Fruit fly (Drosophila melanogaster): ENCODE measurements around the gene CG3224.

CG3224 gene

DNA sequence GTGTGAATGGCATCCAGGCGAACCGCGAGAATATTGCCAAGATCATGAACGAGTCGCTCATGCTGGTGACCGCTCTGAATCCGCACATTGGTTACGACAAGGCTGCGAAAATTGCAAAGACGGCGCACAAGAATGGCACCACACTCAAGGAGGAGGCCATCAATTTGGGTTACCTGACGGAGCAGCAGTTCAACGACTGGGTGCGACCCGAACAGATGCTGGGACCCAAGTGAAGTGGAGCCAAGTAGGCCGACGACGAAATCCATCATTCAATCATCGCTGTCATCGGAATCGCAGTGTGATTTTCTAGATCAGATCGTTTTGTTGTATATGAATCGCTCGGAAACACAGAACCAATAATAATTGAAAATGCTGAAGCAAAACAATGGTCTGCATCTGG is 20.2 kb upstream of the CG3224 start, which contains the start of gene Fum2:
Gene Fum2, plus strand, starts transcription at position 301 of the 400 bp plus-strand sequence.
- TF ChIP-seq cic (GFP tag; optimal IDR thresholded peaks at IDR 0.05) (no peak), Crg-1 (GFP tag; optimal IDR thresholded peaks at IDR 0.05) (no peak), Hr96 (GFP tag; optimal IDR thresholded peaks at IDR 0.05) (no peak), Clk (GFP tag; optimal IDR thresholded peaks at IDR 0.05) (no peak), CG14711 (tag; optimal IDR thresholded peaks at IDR 0.05) (no peak), CG33017 (tag; optimal IDR thresholded peaks at IDR 0.05) (no peak), tj (GFP tag; optimal IDR thresholded peaks at IDR 0.05) (no peak), CG11617 (GFP tag; optimal IDR thresholded peaks at IDR 0.05) (no peak), CG7101 (tag; optimal IDR thresholded peaks at IDR 0.05) (no peak), cnc (optimal IDR thresholded peaks at IDR 0.05) (no peak)

DNA sequence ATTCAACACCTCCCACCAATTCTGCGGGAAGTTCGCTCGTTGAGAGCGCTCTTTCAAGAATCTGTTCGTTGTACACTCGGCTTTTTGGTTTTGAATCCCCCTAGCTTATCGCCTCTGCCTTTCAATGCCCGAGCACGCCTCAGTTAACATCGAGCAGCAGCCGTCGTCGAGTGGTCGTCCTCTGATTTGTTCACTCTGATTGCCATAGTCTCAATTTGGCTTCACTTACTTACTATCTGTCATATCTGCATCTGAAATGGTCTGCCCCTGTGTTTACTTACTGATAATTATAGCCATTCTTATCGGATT is 18.2 kb upstream of the CG3224 start:
- TF ChIP-seq CG7045 (GFP tag; optimal IDR thresholded peaks at IDR 0.05) = no peak
- TF ChIP-seq cnc (optimal IDR thresholded peaks at IDR 0.05) = no peak
- TF ChIP-seq toe (GFP tag; optimal IDR thresholded peaks at IDR 0.05) = no peak
- TF ChIP-seq Hr96 (GFP tag; optimal IDR thresholded peaks at IDR 0.05) = no peak
- no peak for TF ChIP-seq CG7101 (tag; optimal IDR thresholded peaks at IDR 0.05)
- TF ChIP-seq CG11617 (GFP tag; optimal IDR thresholded peaks at IDR 0.05) = no peak
- TF ChIP-seq ovo (GFP tag; optimal IDR thresholded peaks at IDR 0.05) = no peak
- TF ChIP-seq CG12768 (GFP tag; optimal IDR thresholded peaks at IDR 0.05) = no peak
- peak; percentile 28 for TF ChIP-seq cic (GFP tag; optimal IDR thresholded peaks at IDR 0.05)
- peak; percentile 59 for TF ChIP-seq Mnt (GFP tag; optimal IDR thresholded peaks at IDR 0.05)
- TF ChIP-seq CG5204 (GFP tag; optimal IDR thresholded peaks at IDR 0.05) = no peak
- TF ChIP-seq Crg-1 (GFP tag; optimal IDR thresholded peaks at IDR 0.05) = no peak
- TF ChIP-seq tj (GFP tag; optimal IDR thresholded peaks at IDR 0.05) = no peak
- peak; percentile 46 for TF ChIP-seq pad (GFP tag; optimal IDR thresholded peaks at IDR 0.05)
- no peak for TF ChIP-seq kay (GFP tag; ENCODE audit: borderline replicate concordance)
- TF ChIP-seq CG1620 (GFP tag; optimal IDR thresholded peaks at IDR 0.05) = no peak
- TF ChIP-seq CG33017 (tag; optimal IDR thresholded peaks at IDR 0.05) = no peak
- TF ChIP-seq CG14711 (tag; optimal IDR thresholded peaks at IDR 0.05) = no peak

DNA sequence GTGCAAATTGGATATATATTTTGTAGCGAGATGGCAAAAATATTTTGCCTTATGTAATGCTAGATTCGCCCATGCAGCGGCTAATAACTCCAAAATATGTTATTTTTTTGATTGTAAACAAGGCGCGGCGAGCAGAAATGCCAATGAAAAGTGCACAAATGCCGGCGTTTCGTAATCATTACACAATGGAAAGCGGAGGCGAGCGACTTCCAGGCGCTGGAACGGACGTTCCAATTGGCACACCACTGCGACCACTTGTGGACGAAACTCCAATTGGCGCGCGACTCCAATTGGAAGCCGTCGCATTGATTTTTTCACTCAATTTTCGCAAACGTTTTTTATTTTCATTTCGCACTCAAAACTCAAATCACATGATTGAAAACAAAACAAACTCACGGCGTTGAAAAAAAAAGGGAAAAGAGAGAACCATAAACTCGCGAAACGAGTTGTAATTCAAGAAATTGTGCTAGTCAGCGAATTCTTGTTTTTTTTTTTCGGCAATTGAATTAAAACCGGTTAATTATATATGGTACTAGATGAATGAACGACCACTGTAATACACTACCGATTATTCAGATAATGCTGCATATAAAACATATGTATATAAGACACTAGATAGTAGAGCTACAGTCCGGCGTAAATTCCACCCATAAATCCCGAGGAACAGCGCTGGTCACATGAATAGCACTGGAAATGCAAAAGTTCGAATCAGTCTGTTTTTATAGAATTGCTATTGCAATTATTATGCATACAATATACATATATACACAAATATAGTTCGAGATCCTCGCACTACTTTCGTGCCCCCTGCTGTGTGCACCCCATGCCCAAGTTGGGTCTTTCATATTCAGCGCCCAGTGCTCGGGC is 17.6 kb upstream of the CG3224 start, which contains the start of gene ND-ASHI:
Gene ND-ASHI, minus strand, starts transcription at position 484 of the 867 bp plus-strand sequence.
- TF ChIP-seq pad (GFP tag; optimal IDR thresholded peaks at IDR 0.05) (peak; percentile 89), cic (GFP tag; optimal IDR thresholded peaks at IDR 0.05) (peak; percentile 75), CG7045 (GFP tag; optimal IDR thresholded peaks at IDR 0.05) (peak; percentile 87), cnc (optimal IDR thresholded peaks at IDR 0.05) (no peak), Hr96 (GFP tag; optimal IDR thresholded peaks at IDR 0.05) (no peak), toe (GFP tag; optimal IDR thresholded peaks at IDR 0.05) (no peak), kay (GFP tag; ENCODE audit: borderline replicate concordance) (no peak), CG11617 (GFP tag; optimal IDR thresholded peaks at IDR 0.05) (peak; percentile 88), CG5204 (GFP tag; optimal IDR thresholded peaks at IDR 0.05) (no peak), CG33017 (tag; optimal IDR thresholded peaks at IDR 0.05) (peak; percentile 91), CG12768 (GFP tag; optimal IDR thresholded peaks at IDR 0.05) (peak; percentile 95), CG7101 (tag; optimal IDR thresholded peaks at IDR 0.05) (peak; percentile 95), bab1 (GFP tag; optimal IDR thresholded peaks at IDR 0.05) (peak; percentile 89), Clk (GFP tag; optimal IDR thresholded peaks at IDR 0.05) (peak; percentile 77), CG14711 (tag; optimal IDR thresholded peaks at IDR 0.05) (peak; percentile 88), Crg-1 (GFP tag; optimal IDR thresholded peaks at IDR 0.05) (peak; percentile 85), Mnt (GFP tag; optimal IDR thresholded peaks at IDR 0.05) (peak; percentile 79), CG1620 (GFP tag; optimal IDR thresholded peaks at IDR 0.05) (peak; percentile 83), ovo (GFP tag; optimal IDR thresholded peaks at IDR 0.05) (peak; percentile 30), tj (GFP tag; optimal IDR thresholded peaks at IDR 0.05) (peak; percentile 97)

DNA sequence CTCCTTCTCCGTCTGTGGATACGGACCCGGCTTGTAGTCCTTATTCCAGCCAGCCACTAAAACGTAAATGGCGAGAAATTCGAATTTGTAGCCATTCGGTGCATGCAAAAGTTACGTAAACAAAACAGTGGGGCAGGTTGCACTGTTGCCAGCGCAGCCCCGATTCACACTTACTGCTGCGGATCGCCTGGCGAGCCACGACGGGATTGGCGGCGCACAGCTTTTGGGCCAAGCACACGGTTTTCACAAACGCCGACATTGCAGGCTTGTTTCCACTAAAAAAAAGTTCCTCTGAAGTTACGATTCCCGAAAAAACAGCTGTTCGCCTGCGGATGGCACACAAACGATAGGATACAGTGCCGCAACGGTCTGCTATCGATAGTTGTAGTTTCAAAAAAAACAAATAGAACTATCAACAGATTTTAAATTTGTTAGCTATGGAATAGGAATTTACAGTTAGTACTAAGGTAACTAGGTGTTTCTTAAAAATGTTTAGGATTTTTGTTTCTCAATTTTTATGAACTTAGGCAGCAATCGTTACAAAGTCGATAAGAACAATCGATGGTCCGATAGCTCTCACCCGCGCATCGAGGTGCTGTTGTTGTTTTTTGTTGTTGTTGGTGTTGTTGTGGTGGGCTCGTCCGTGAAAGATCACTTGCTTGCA is 16.7 kb upstream of the CG3224 start, which contains the start of gene Fum1:
Gene Fum1, plus strand, starts transcription at position 599 of the 664 bp plus-strand sequence.
- TF ChIP-seq CG12768 (GFP tag; optimal IDR thresholded peaks at IDR 0.05) = no peak
- TF ChIP-seq CG7045 (GFP tag; optimal IDR thresholded peaks at IDR 0.05) = no peak
- no peak for TF ChIP-seq cnc (optimal IDR thresholded peaks at IDR 0.05)
- peak; percentile 44 for TF ChIP-seq CG14711 (tag; optimal IDR thresholded peaks at IDR 0.05)
- TF ChIP-seq CG11617 (GFP tag; optimal IDR thresholded peaks at IDR 0.05) = peak; percentile 35
- TF ChIP-seq pad (GFP tag; optimal IDR thresholded peaks at IDR 0.05) = peak; percentile 11
- TF ChIP-seq CG7101 (tag; optimal IDR thresholded peaks at IDR 0.05) = peak; percentile 26
- no peak for TF ChIP-seq Hr96 (GFP tag; optimal IDR thresholded peaks at IDR 0.05)
- TF ChIP-seq Mnt (GFP tag; optimal IDR thresholded peaks at IDR 0.05) = peak; percentile 65
- TF ChIP-seq kay (GFP tag; ENCODE audit: borderline replicate concordance) = no peak
- TF ChIP-seq tj (GFP tag; optimal IDR thresholded peaks at IDR 0.05) = no peak
- TF ChIP-seq CG33017 (tag; optimal IDR thresholded peaks at IDR 0.05) = no peak
- no peak for TF ChIP-seq cic (GFP tag; optimal IDR thresholded peaks at IDR 0.05)
- TF ChIP-seq Crg-1 (GFP tag; optimal IDR thresholded peaks at IDR 0.05) = peak; percentile 40
- no peak for TF ChIP-seq ovo (GFP tag; optimal IDR thresholded peaks at IDR 0.05)
- TF ChIP-seq toe (GFP tag; optimal IDR thresholded peaks at IDR 0.05) = peak; percentile 48
- TF ChIP-seq Clk (GFP tag; optimal IDR thresholded peaks at IDR 0.05) = no peak
- TF ChIP-seq bab1 (GFP tag; optimal IDR thresholded peaks at IDR 0.05) = peak; percentile 43
- peak; percentile 62 for TF ChIP-seq CG1620 (GFP tag; optimal IDR thresholded peaks at IDR 0.05)
- no peak for TF ChIP-seq CG5204 (GFP tag; optimal IDR thresholded peaks at IDR 0.05)

Data from whole organism, adult.